Fruit fly (Drosophila melanogaster) whole organism, adult: Measurements from ENCODE around the gene CG4424.

Source experiments
- CG1620 ChIP-seq: fragments of 200-800 bp; sonication (Bioruptor generic); optimal IDR thresholded peaks from 2 replicates; lab custom pipeline; 2016; ENCODE audit warnings: missing biosample characterization, missing genetic modification characterization
- CG33017 ChIP-seq: fragments of 200-800 bp; sonication (Bioruptor generic); optimal IDR thresholded peaks from 2 replicates; lab custom pipeline; 2018; ENCODE audit warnings: missing biosample characterization, mild to moderate bottlenecking, missing genetic modification characterization, moderate library complexity
- CG5204 ChIP-seq: fragments of 200-800 bp; sonication (Bioruptor generic); optimal IDR thresholded peaks from 2 replicates; lab custom pipeline; 2016; ENCODE audit warnings: missing biosample characterization, missing genetic modification characterization
- CG7045 ChIP-seq: fragments of 200-800 bp; sonication (Bioruptor generic); optimal IDR thresholded peaks from 2 replicates; lab custom pipeline; 2017; ENCODE audit warnings: missing biosample characterization, mild to moderate bottlenecking, missing genetic modification characterization
- Crg-1 ChIP-seq: fragments of 200-800 bp; sonication (Bioruptor generic); optimal IDR thresholded peaks from 2 replicates; lab custom pipeline; 2016; ENCODE audit warnings: missing biosample characterization, missing genetic modification characterization
- Mnt ChIP-seq: fragments of 200-800 bp; sonication (Bioruptor generic); optimal IDR thresholded peaks from 2 replicates; lab custom pipeline; 2016; ENCODE audit warnings: missing biosample characterization, mild to moderate bottlenecking, missing genetic modification characterization
- bab1 ChIP-seq: fragments of 200-800 bp; sonication (Bioruptor generic); optimal IDR thresholded peaks from 3 replicates; lab custom pipeline; 2019; ENCODE audit warnings: missing biosample characterization, mild to moderate bottlenecking, missing genetic modification characterization, moderate library complexity
- cnc ChIP-seq, 2 experiments: fragments of >200 bp; optimal IDR thresholded peaks; 2 replicates each; lab custom pipeline; 2017
- kay ChIP-seq: fragments of 200-800 bp; sonication (Bioruptor generic); peaks from one replicate; lab custom pipeline; 2016; ENCODE audit warnings: missing biosample characterization, missing genetic modification characterization, borderline replicate concordance
- ovo ChIP-seq: fragments of 200-800 bp; sonication (Bioruptor generic); optimal IDR thresholded peaks from 2 replicates; lab custom pipeline; 2016; ENCODE audit warnings: missing biosample characterization, missing genetic modification characterization
- pad ChIP-seq: fragments of 200-800 bp; sonication (Bioruptor generic); optimal IDR thresholded peaks from 3 replicates; lab custom pipeline; 2017; ENCODE audit warnings: missing biosample characterization, missing genetic modification characterization, mild to moderate bottlenecking, moderate library complexity, missing genetic modification reagents
- toe ChIP-seq: fragments of 200-800 bp; sonication (Bioruptor generic); optimal IDR thresholded peaks from 2 replicates; lab custom pipeline; 2016; ENCODE audit warnings: missing biosample characterization, missing genetic modification characterization

dm6 chr3R:20001595-20001997 lies 26.2 kb downstream of the CG4424 start:
- TF ChIP-seq toe (GFP tag; lab: Kevin White, UChicago) (no peak), CG1620 (no peak), cnc (optimal IDR thresholded peaks at IDR 0.05; lab: Kevin White, UChicago) (no peak), CG7045 (no peak), CG33017 (tag; lab: Kevin White, UChicago) (no peak), Mnt (no peak), kay (GFP tag; lab: Kevin White, UChicago) (no peak), CG5204 (GFP tag; lab: Kevin White, UChicago) (no peak), Crg-1 (GFP tag; lab: Kevin White, UChicago) (no peak), bab1 (GFP tag; lab: Kevin White, UChicago) (no peak), pad (GFP tag; lab: Kevin White, UChicago) (no peak), ovo (GFP tag; lab: Kevin White, UChicago) (no peak)
